Worm (Caenorhabditis elegans): ENCODE data around the gene ulp-2.

- TF ChIP-seq nhr-76 (tag; optimal IDR thresholded peaks at IDR 0.05) (no peak), lin-32 (GFP tag; optimal IDR thresholded peaks at IDR 0.05) (no peak), unc-39 (tag; optimal IDR thresholded peaks at IDR 0.05) (no peak), cnd-1 (tag; optimal IDR thresholded peaks at IDR 0.05) (no peak), pha-4 (tag; optimal IDR thresholded peaks at IDR 0.05) (no peak), ham-2 (GFP tag; optimal IDR thresholded peaks at IDR 0.05) (no peak), blmp-1 (tag; optimal IDR thresholded peaks at IDR 0.05) (no peak), ztf-11 (tag; optimal IDR thresholded peaks at IDR 0.05) (no peak), ceh-39 (tag; optimal IDR thresholded peaks at IDR 0.05) (no peak), mab-5 (tag; optimal IDR thresholded peaks at IDR 0.05) (no peak), unc-120 (tag; optimal IDR thresholded peaks at IDR 0.05; ENCODE audit: poor library complexity, severe bottlenecking) (no peak), snpc-4 (tag; optimal IDR thresholded peaks at IDR 0.05) (no peak)
Observed at ce11 chrII:5004781-5005180, 45.1 kb upstream of the ulp-2 start, which contains the start of gene F59A6.4.
